Fruit fly (Drosophila melanogaster) whole organism, embryonic: ENCODE measurements around the gene CG10431.
A peak's percentile ranks its signal among the peaks of the same experiment; 100 is the strongest.

Source experiments
- Awh ChIP-seq: fragments of 200-800 bp; sonication (Bioruptor generic); IDR thresholded peaks from 2 replicates; pipeline ENCODE4, ENCODE4 v1.3.6; 2022; ENCODE audit warnings: missing biosample characterization, missing genetic modification characterization
- CG1024 ChIP-seq: fragments of 200-800 bp; sonication (Bioruptor generic); IDR thresholded peaks from 2 replicates; pipeline ENCODE4 v1.3.6; 2022; ENCODE audit warnings: missing biosample characterization, missing genetic modification characterization
- CG10274 ChIP-seq: fragments of 200-800 bp; sonication (Bioruptor generic); optimal IDR thresholded peaks from 3 replicates; lab custom pipeline; 2017; ENCODE audit warnings: missing biosample characterization, mild to moderate bottlenecking, missing genetic modification characterization
- CG10565 ChIP-seq: fragments of 200-800 bp; sonication (Bioruptor generic); optimal IDR thresholded peaks from 3 replicates; lab custom pipeline; 2016; ENCODE audit warnings: missing biosample characterization, mild to moderate bottlenecking, missing genetic modification characterization
- CG11504 ChIP-seq: fragments of 200-800 bp; sonication (Bioruptor generic); optimal IDR thresholded peaks from 3 replicates; lab custom pipeline; 2019; ENCODE audit warnings: missing biosample characterization, mild to moderate bottlenecking, missing genetic modification characterization, moderate library complexity
- CG12104 ChIP-seq: fragments of 200-800 bp; sonication (Bioruptor generic); optimal IDR thresholded peaks from 3 replicates; lab custom pipeline; 2016; ENCODE audit warnings: missing biosample characterization, missing genetic modification characterization
- CG13624 ChIP-seq: fragments of 200-800 bp; sonication (Bioruptor generic); optimal IDR thresholded peaks from 2 replicates; lab custom pipeline; 2016; ENCODE audit warnings: missing biosample characterization, missing genetic modification characterization
- CG15601 ChIP-seq: fragments of 200-800 bp; sonication (Bioruptor generic); optimal IDR thresholded peaks from 3 replicates; lab custom pipeline; 2019; ENCODE audit warnings: missing biosample characterization, mild to moderate bottlenecking, missing genetic modification characterization, moderate library complexity
- CG16863 ChIP-seq: fragments of 200-800 bp; sonication (Bioruptor generic); optimal IDR thresholded peaks from 3 replicates; lab custom pipeline; 2016; ENCODE audit warnings: missing biosample characterization, missing genetic modification characterization
- CG4404 ChIP-seq: fragments of 200-800 bp; sonication (Bioruptor generic); IDR thresholded peaks from 2 replicates; pipeline ENCODE4 v1.3.6; 2022; ENCODE audit warnings: missing biosample characterization, missing genetic modification characterization
- CG4424 ChIP-seq: fragments of 200-800 bp; sonication (Bioruptor generic); optimal IDR thresholded peaks from 3 replicates; lab custom pipeline; 2016; ENCODE audit warnings: missing biosample characterization, missing genetic modification characterization
- CG5245 ChIP-seq: fragments of 200-800 bp; sonication (Bioruptor generic); optimal IDR thresholded peaks from 3 replicates; lab custom pipeline; 2016; ENCODE audit warnings: missing biosample characterization, missing genetic modification characterization
- CG6813 ChIP-seq: fragments of 200-800 bp; sonication (Bioruptor generic); optimal IDR thresholded peaks from 2 replicates; lab custom pipeline; 2017; ENCODE audit warnings: missing biosample characterization, missing genetic modification characterization, mild to moderate bottlenecking, moderate library complexity, missing genetic modification reagents
- CG8290 ChIP-seq, 3 experiments: fragments of 200-800 bp; sonication (Bioruptor generic); optimal IDR thresholded peaks; 2 replicates each; lab custom pipeline; 2016 to 2019; ENCODE audit warnings: missing biosample characterization in 3 of 3, missing genetic modification characterization in 3 of 3, mild to moderate bottlenecking in 2 of 3, moderate library complexity in 1 of 3
- CG9817 ChIP-seq: fragments of 200-800 bp; sonication (Bioruptor generic); optimal IDR thresholded peaks from 2 replicates; lab custom pipeline; 2018; ENCODE audit warnings: missing biosample characterization, mild to moderate bottlenecking, missing genetic modification characterization, moderate library complexity
- CHES-1-like ChIP-seq: fragments of 200-800 bp; sonication (Bioruptor generic); optimal IDR thresholded peaks from 2 replicates; lab custom pipeline; 2016; ENCODE audit warnings: missing biosample characterization, missing genetic modification characterization
- CoRest ChIP-seq: fragments of 200-800 bp; sonication (Bioruptor generic); optimal IDR thresholded peaks from 3 replicates; lab custom pipeline; 2018; ENCODE audit warnings: missing biosample characterization, mild to moderate bottlenecking, missing genetic modification characterization, moderate library complexity
- Deaf1 ChIP-seq: fragments of 200-800 bp; optimal IDR thresholded peaks from 3 replicates; lab custom pipeline; 2019; ENCODE audit warnings: missing biosample characterization, mild to moderate bottlenecking, missing genetic modification characterization, moderate library complexity
- Dip3 ChIP-seq: fragments of 200-800 bp; sonication (Bioruptor generic); optimal IDR thresholded peaks from 3 replicates; lab custom pipeline; 2016; ENCODE audit warnings: missing biosample characterization, missing genetic modification characterization
- Doc3 ChIP-seq: fragments of 200-800 bp; sonication (Bioruptor generic); IDR thresholded peaks from 3 replicates; pipeline ENCODE4 v1.3.6; 2022; ENCODE audit warnings: missing biosample characterization, missing genetic modification characterization; ENCODE audit not compliant: partially characterized antibody
- ERR ChIP-seq: fragments of 200-800 bp; sonication (Bioruptor generic); optimal IDR thresholded peaks from 2 replicates; lab custom pipeline; 2016; ENCODE audit warnings: missing biosample characterization, missing genetic modification characterization
- H2.0 ChIP-seq: fragments of 200-800 bp; sonication (Bioruptor generic); IDR thresholded peaks from 2 replicates; pipeline ENCODE4 v1.3.6; 2022; ENCODE audit warnings: missing biosample characterization, missing genetic modification characterization
- HmgZ ChIP-seq: fragments of 200-800 bp; sonication (Bioruptor generic); optimal IDR thresholded peaks from 2 replicates; lab custom pipeline; 2018; ENCODE audit warnings: missing biosample characterization, mild to moderate bottlenecking, missing genetic modification characterization
- Lhr ChIP-seq: fragments of 200-800 bp; sonication (Bioruptor generic); optimal IDR thresholded peaks from 3 replicates; lab custom pipeline; 2017; ENCODE audit warnings: mild to moderate bottlenecking, missing biosample characterization, missing genetic modification reagents, missing genetic modification characterization
- Lpt ChIP-seq: fragments of >200 bp; optimal IDR thresholded peaks from 2 replicates; lab custom pipeline; 2018; ENCODE audit warnings: missing biosample characterization, missing genetic modification characterization
- Mad ChIP-seq: fragments of 200-800 bp; sonication (Bioruptor generic); optimal IDR thresholded peaks from 2 replicates; lab custom pipeline; 2016; ENCODE audit warnings: missing biosample characterization, missing genetic modification characterization
- Max ChIP-seq: fragments of 200-800 bp; sonication (Bioruptor generic); optimal IDR thresholded peaks from 2 replicates; lab custom pipeline; 2016; ENCODE audit warnings: missing biosample characterization, mild to moderate bottlenecking, missing genetic modification characterization
- NK7.1 ChIP-seq: fragments of 200-800 bp; sonication (Bioruptor generic); optimal IDR thresholded peaks from 3 replicates; lab custom pipeline; 2016; ENCODE audit warnings: missing biosample characterization, missing genetic modification characterization
- Usf ChIP-seq: fragments of 200-800 bp; sonication (Bioruptor generic); optimal IDR thresholded peaks from 2 replicates; lab custom pipeline; 2017; ENCODE audit warnings: missing genotype, missing biosample characterization, missing genetic modification characterization
- bcd ChIP-seq: fragments of 200-800 bp; sonication (Bioruptor generic); optimal IDR thresholded peaks from 2 replicates; lab custom pipeline; 2017; ENCODE audit warnings: missing biosample characterization, mild to moderate bottlenecking, missing genetic modification characterization
- bigmax ChIP-seq: fragments of 200-800 bp; sonication (Bioruptor generic); optimal IDR thresholded peaks from 2 replicates; lab custom pipeline; 2018; ENCODE audit warnings: missing biosample characterization, mild to moderate bottlenecking, missing genetic modification characterization
- cato ChIP-seq: fragments of 200-800 bp; sonication (Bioruptor generic); optimal IDR thresholded peaks from 2 replicates; lab custom pipeline; 2016; ENCODE audit warnings: missing biosample characterization, missing genetic modification characterization, borderline replicate concordance
- ems ChIP-seq: fragments of 200-800 bp; sonication (Bioruptor generic); optimal IDR thresholded peaks from 3 replicates; lab custom pipeline; 2016; ENCODE audit warnings: missing biosample characterization, missing genetic modification characterization
- hbn ChIP-seq: fragments of 200-800 bp; sonication (Bioruptor generic); IDR thresholded peaks from 2 replicates; pipeline ENCODE4 v1.3.6; 2022; ENCODE audit warnings: missing biosample characterization, missing genetic modification characterization; ENCODE audit not compliant: partially characterized antibody
- hth ChIP-seq: fragments of >200 bp; optimal IDR thresholded peaks from 2 replicates; lab custom pipeline; 2017; ENCODE audit warnings: inconsistent platforms
- ken ChIP-seq: fragments of 200-800 bp; sonication (Bioruptor generic); IDR thresholded peaks from 3 replicates; pipeline ENCODE4 v1.3.6; 2022; ENCODE audit warnings: missing biosample characterization, missing genetic modification characterization
- nerfin-1 ChIP-seq: fragments of 200-800 bp; sonication (Bioruptor generic); optimal IDR thresholded peaks from 3 replicates; lab custom pipeline; 2019; ENCODE audit warnings: missing biosample characterization, mild to moderate bottlenecking, missing genetic modification characterization, moderate library complexity
- onecut ChIP-seq: fragments of 200-800 bp; sonication (Bioruptor generic); IDR thresholded peaks from 2 replicates; pipeline ENCODE4 v1.3.6; 2022; ENCODE audit warnings: missing biosample characterization, missing genetic modification characterization
- pnt ChIP-seq: fragments of 200-800 bp; sonication (Bioruptor generic); optimal IDR thresholded peaks from 3 replicates; lab custom pipeline; 2016; ENCODE audit warnings: missing biosample characterization, missing genetic modification characterization
- prd ChIP-seq, 3 experiments: fragments of >200 bp in 2 of 3; fragments of 200-800 bp in 1 of 3; sonication (Bioruptor generic) in 1 of 3; optimal IDR thresholded peaks in 2 of 3; IDR thresholded peaks in 1 of 3; 2 replicates in 2 of 3; 3 replicates in 1 of 3; pipeline versions ENCODE4 v1.3.6 to Lab custom; 2017 to 2022; ENCODE audit warnings: missing biosample characterization in 1 of 3, missing genetic modification characterization in 1 of 3
- rib ChIP-seq: fragments of 200-800 bp; sonication (Bioruptor generic); IDR thresholded peaks from 2 replicates; pipeline ENCODE4 v1.3.6; 2022; ENCODE audit warnings: missing biosample characterization, missing genetic modification characterization
- sd ChIP-seq: fragments of 200-800 bp; sonication (Bioruptor generic); optimal IDR thresholded peaks from 3 replicates; lab custom pipeline; 2018; ENCODE audit warnings: missing biosample characterization, mild to moderate bottlenecking, missing genetic modification characterization, moderate library complexity
- sisA ChIP-seq: fragments of 200-800 bp; sonication (Bioruptor generic); IDR thresholded peaks from 2 replicates; pipeline ENCODE4 v1.3.6; 2022; ENCODE audit warnings: missing biosample characterization, missing genetic modification characterization
- slbo ChIP-seq: fragments of 200-800 bp; sonication (Bioruptor generic); IDR thresholded peaks from 2 replicates; pipeline ENCODE4 v1.3.6; 2022; ENCODE audit warnings: missing biosample characterization, missing genetic modification characterization
- sug ChIP-seq: fragments of 200-800 bp; optimal IDR thresholded peaks from 2 replicates; lab custom pipeline; 2019; ENCODE audit warnings: missing biosample characterization, mild to moderate bottlenecking, missing genetic modification characterization, moderate library complexity
- vfl ChIP-seq: fragments of 200-800 bp; sonication (Bioruptor generic); optimal IDR thresholded peaks from 2 replicates; lab custom pipeline; 2016; ENCODE audit warnings: missing biosample characterization, missing genetic modification characterization
- vnd ChIP-seq: fragments of 200-800 bp; sonication (Bioruptor generic); IDR thresholded peaks from 3 replicates; pipeline ENCODE4 v1.3.6; 2022; ENCODE audit warnings: missing biosample characterization, missing genetic modification characterization; ENCODE audit not compliant: partially characterized antibody
- wdn ChIP-seq: fragments of 200-800 bp; sonication (Bioruptor generic); IDR thresholded peaks from 2 replicates; pipeline ENCODE4 v1.3.6; 2022; ENCODE audit warnings: missing biosample characterization, missing genetic modification characterization
- zfh1 ChIP-seq: fragments of 200-800 bp; sonication (Bioruptor generic); IDR thresholded peaks from 3 replicates; pipeline ENCODE4 v1.3.6; 2022; ENCODE audit warnings: missing biosample characterization, missing genetic modification characterization

The CG10431 gene

DNA sequence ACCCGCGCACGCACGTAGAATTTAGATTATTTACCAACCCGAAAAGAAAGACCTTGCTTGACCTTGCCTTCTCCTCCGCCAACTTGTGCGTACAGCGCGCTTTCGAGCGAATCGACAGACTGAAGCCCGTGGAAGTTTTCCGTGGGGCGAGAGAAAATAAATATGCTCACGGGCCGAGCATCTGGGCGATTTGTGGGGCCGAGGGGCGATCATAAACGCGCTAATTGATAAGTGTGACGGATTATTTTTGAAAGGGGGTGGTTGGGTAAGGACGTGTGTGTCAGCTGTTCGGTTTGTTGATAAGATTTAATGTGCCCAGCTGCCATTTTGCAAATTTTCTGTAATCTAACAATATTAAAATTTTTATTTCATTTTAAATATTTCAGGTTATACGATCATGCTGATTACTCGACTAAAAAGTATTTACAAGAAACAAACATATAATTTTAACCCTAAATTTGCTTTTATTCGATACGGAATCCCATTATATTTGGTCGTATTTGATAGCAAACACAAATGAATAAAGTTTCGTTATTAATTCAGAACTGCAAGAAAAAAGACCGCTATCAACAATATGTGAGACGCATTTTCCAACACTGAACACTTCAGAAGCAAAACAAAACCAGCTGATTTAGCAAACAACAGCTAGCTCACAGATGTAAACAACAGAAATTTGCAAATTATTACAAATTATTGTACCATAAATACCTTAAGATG is at the start of gene CG10431, which contains the start of gene L2HGDH (continued):
- peak; percentile 36 for TF ChIP-seq Lhr (GFP tag; lab: Kevin White, UChicago)
- no peak for TF ChIP-seq vnd
- TF ChIP-seq nerfin-1 = peak; percentile 45
- no peak for TF ChIP-seq CG10565 (GFP tag; lab: Kevin White, UChicago)
- peak; percentile 85 for TF ChIP-seq Deaf1 (tag; lab: Kevin White, UChicago)
- TF ChIP-seq hbn = no peak; the same call in 1 of the 2 replicates
- no peak for TF ChIP-seq Usf (GFP tag; lab: Kevin White, UChicago)
- peak; percentile 72 for TF ChIP-seq Max (GFP tag; lab: Kevin White, UChicago)
- peak; percentile 72 for TF ChIP-seq CG12104
- peak; percentile 8 for TF ChIP-seq pnt
- peak; percentile 51 for TF ChIP-seq HmgZ (tag; lab: Kevin White, UChicago)
- TF ChIP-seq CG4404 = no peak
- peak; percentile 91 for TF ChIP-seq sug (tag; lab: Kevin White, UChicago)
- no peak for TF ChIP-seq sisA (GFP tag; lab: Robert Waterston, UW)
- peak; percentile 83 for TF ChIP-seq bigmax (GFP tag; lab: Kevin White, UChicago)
- TF ChIP-seq CG1024 = no peak
- peak; percentile 51 for TF ChIP-seq cato (GFP tag; lab: Kevin White, UChicago)
- TF ChIP-seq bcd (GFP tag; lab: Kevin White, UChicago) = peak; percentile 52
- TF ChIP-seq CG9817 (tag; lab: Kevin White, UChicago) = peak; percentile 34
- TF ChIP-seq ems = peak; percentile 25
- no peak for TF ChIP-seq onecut (GFP tag; lab: Robert Waterston, UW)
- no peak for TF ChIP-seq Dip3
- no peak for TF ChIP-seq H2.0 (GFP tag; lab: Robert Waterston, UW)
- peak; percentile 76 for TF ChIP-seq CG4424 (GFP tag; lab: Kevin White, UChicago)
- TF ChIP-seq zfh1 = 0 out of 3 replicates have a peak, but pooled peaks have one; percentile 32
- peak; percentile 62 for TF ChIP-seq sd (tag; lab: Kevin White, UChicago)
- TF ChIP-seq Doc3 (GFP tag; lab: Robert Waterston, UW) = no peak
- TF ChIP-seq rib = no peak
- TF ChIP-seq CG10274 (GFP tag; lab: Kevin White, UChicago) = no peak
- peak; percentile 61 for TF ChIP-seq CG8290 (GFP tag; optimal IDR thresholded peaks at IDR 0.05; lab: Kevin White, UChicago)
- TF ChIP-seq CG8290 (tag; optimal IDR thresholded peaks at IDR 0.05; lab: Kevin White, UChicago) = peak in 1 of 2 experiments; percentile 77
- peak; percentile 54; the same call in 1 of the 2 replicates for TF ChIP-seq slbo (GFP tag; lab: Robert Waterston, UW)
- TF ChIP-seq Lpt = no peak
- TF ChIP-seq NK7.1 = no peak
- no peak for TF ChIP-seq CG5245 (GFP tag; lab: Kevin White, UChicago)
- TF ChIP-seq ERR = peak; percentile 99
- TF ChIP-seq vfl = no peak
- TF ChIP-seq Awh (GFP tag; lab: Robert Waterston, UW) = no peak
- TF ChIP-seq ken (GFP tag; lab: Robert Waterston, UW) = 0 out of 3 replicates have a peak, but pooled peaks have one; percentile 51
- TF ChIP-seq CG6813 (GFP tag; lab: Kevin White, UChicago) = peak; percentile 41
- no peak for TF ChIP-seq CG16863 (GFP tag; lab: Kevin White, UChicago)
- TF ChIP-seq Mad (GFP tag; lab: Kevin White, UChicago) = peak; percentile 31
- TF ChIP-seq CHES-1-like (GFP tag; lab: Kevin White, UChicago) = peak; percentile 12
- 0 out of 2 replicates have a peak, but pooled peaks have one; percentile 4 for TF ChIP-seq wdn (GFP tag; lab: Robert Waterston, UW)
- TF ChIP-seq hth = no peak
- TF ChIP-seq prd (optimal IDR thresholded peaks at IDR 0.05; lab: Kevin White, UChicago) = no peak
- TF ChIP-seq prd (GFP tag; IDR thresholded peaks at IDR 0.05; lab: Robert Waterston, UW) = 0 out of 3 replicates have a peak, but pooled peaks have one; percentile 9
- TF ChIP-seq CG15601 (tag; lab: Kevin White, UChicago) = peak; percentile 71
- TF ChIP-seq CG11504 (tag; lab: Kevin White, UChicago) = no peak
- TF ChIP-seq CoRest (tag; lab: Kevin White, UChicago) = peak; percentile 79
- no peak for TF ChIP-seq CG13624 (GFP tag; lab: Kevin White, UChicago)
